Worm (Caenorhabditis elegans) whole organism, L1 larva: Measurements from ENCODE around the gene C09G9.3.

Experiments
- C04F5.9 ChIP-seq: sonication (generic microtip); optimal IDR thresholded peaks from 2 replicates; lab custom pipeline; 2016; ENCODE audit warnings: missing genetic modification characterization, missing compliant biosample characterization
- C16A3.4 ChIP-seq: fragments of 150-350 bp; optimal IDR thresholded peaks from 2 replicates; lab custom pipeline; 2014; ENCODE audit warnings: missing biosample characterization, missing genetic modification characterization
- F16B12.6 ChIP-seq: fragments of 150-350 bp; optimal IDR thresholded peaks from 2 replicates; lab custom pipeline; 2014; ENCODE audit warnings: missing biosample characterization, missing genetic modification characterization
- aha-1 ChIP-seq: fragments of 150-350 bp; optimal IDR thresholded peaks from 2 replicates; lab custom pipeline; 2014; ENCODE audit warnings: missing biosample characterization, missing genetic modification characterization
- alr-1 ChIP-seq: fragments of 200-800 bp; sonication (Bioruptor generic); optimal IDR thresholded peaks from 2 replicates; lab custom pipeline; 2018; ENCODE audit warnings: borderline replicate concordance, mild to moderate bottlenecking, missing genetic modification characterization, missing compliant biosample characterization
- aly-2 ChIP-seq: fragments of 150-350 bp; optimal IDR thresholded peaks from 2 replicates; lab custom pipeline; 2014; ENCODE audit warnings: missing biosample characterization, missing genetic modification characterization
- ama-1 ChIP-seq: fragments of 150-350 bp; optimal IDR thresholded peaks from 2 replicates; lab custom pipeline; 2014
- blmp-1 ChIP-seq: fragments of 150-350 bp; optimal IDR thresholded peaks from 2 replicates; lab custom pipeline; 2014; ENCODE audit warnings: missing biosample characterization, missing genetic modification characterization
- ceh-63 ChIP-seq: fragments of 200-800 bp; sonication (Bioruptor generic); optimal IDR thresholded peaks from 2 replicates; lab custom pipeline; 2018; ENCODE audit warnings: mild to moderate bottlenecking, missing genetic modification characterization, missing compliant biosample characterization
- ceh-90 ChIP-seq: sonication (generic microtip); optimal IDR thresholded peaks from 2 replicates; lab custom pipeline; 2016; ENCODE audit warnings: missing genetic modification characterization, missing compliant biosample characterization
- ces-1 ChIP-seq: fragments of 150-350 bp; optimal IDR thresholded peaks from 2 replicates; lab custom pipeline; 2014; ENCODE audit warnings: missing biosample characterization, missing genetic modification reagents, missing genetic modification characterization
- efl-1 ChIP-seq, 4 experiments: fragments of 150-350 bp; optimal IDR thresholded peaks in 3 of 4; peaks in 1 of 4; 1 replicate in 1 of 4; 2 replicates in 3 of 4; lab custom pipeline; 2014; ENCODE audit warnings: missing biosample characterization in 2 of 4, missing genetic modification characterization in 2 of 4, missing genetic modification reagents in 2 of 4
- egl-27 ChIP-seq, 2 experiments: fragments of 150-350 bp in 1 of 2; sonication (generic microtip); optimal IDR thresholded peaks; 3 replicates each; lab custom pipeline; 2017 to 2018; ENCODE audit warnings: missing biosample characterization in 2 of 2, missing genetic modification characterization in 2 of 2, missing genetic modification reagents in 2 of 2
- elt-2 ChIP-seq: sonication (generic microtip); optimal IDR thresholded peaks from 2 replicates; lab custom pipeline; 2016; ENCODE audit warnings: missing genetic modification characterization, mild to moderate bottlenecking, inconsistent platforms, missing compliant biosample characterization, missing genetic modification reagents
- ets-5 ChIP-seq: fragments of 200-800 bp; sonication (Bioruptor generic); IDR thresholded peaks from 2 replicates; pipeline ENCODE4 v1.3.6; 2022; ENCODE audit warnings: missing genetic modification characterization, missing compliant biosample characterization
- fkh-10 ChIP-seq: sonication (generic microtip); optimal IDR thresholded peaks from 2 replicates; lab custom pipeline; 2017; ENCODE audit warnings: missing biosample characterization, missing genetic modification reagents, missing genetic modification characterization
- fkh-4 ChIP-seq: sonication (generic microtip); optimal IDR thresholded peaks from 2 replicates; lab custom pipeline; 2016; ENCODE audit warnings: missing compliant biosample characterization, missing genetic modification characterization, borderline replicate concordance
- fkh-8 ChIP-seq: sonication (generic microtip); optimal IDR thresholded peaks from 2 replicates; lab custom pipeline; 2016; ENCODE audit warnings: mild to moderate bottlenecking, missing genetic modification characterization, missing compliant biosample characterization
- grh-1 ChIP-seq: fragments of 200-800 bp; sonication (Bioruptor generic); IDR thresholded peaks from 2 replicates; pipeline ENCODE4 v1.3.6; 2022; ENCODE audit warnings: missing genetic modification reagents, missing genetic modification characterization, missing compliant biosample characterization
- hlh-17 ChIP-seq: fragments of 200-800 bp; sonication (Bioruptor generic); optimal IDR thresholded peaks from 2 replicates; lab custom pipeline; 2018; ENCODE audit warnings: missing genetic modification characterization, mild to moderate bottlenecking, missing compliant biosample characterization, moderate library complexity, borderline replicate concordance
- hlh-4 ChIP-seq: sonication (generic microtip); optimal IDR thresholded peaks from 2 replicates; lab custom pipeline; 2016; ENCODE audit warnings: mild to moderate bottlenecking, missing genetic modification characterization, missing compliant biosample characterization
- jun-1 ChIP-seq: fragments of 150-350 bp; optimal IDR thresholded peaks from 2 replicates; lab custom pipeline; 2014; ENCODE audit warnings: missing biosample characterization, missing genetic modification reagents, missing genetic modification characterization
- lin-13 ChIP-seq: fragments of 150-350 bp; optimal IDR thresholded peaks from 2 replicates; lab custom pipeline; 2014; ENCODE audit warnings: missing biosample characterization, missing genetic modification reagents, missing genetic modification characterization
- lin-15B ChIP-seq: fragments of 150-350 bp; sonication (generic microtip); optimal IDR thresholded peaks from 3 replicates; lab custom pipeline; 2014; ENCODE audit warnings: missing biosample characterization, missing genetic modification characterization
- lir-3 ChIP-seq: sonication (generic microtip); optimal IDR thresholded peaks from 2 replicates; lab custom pipeline; 2016; ENCODE audit warnings: mild to moderate bottlenecking, missing genetic modification characterization, moderate library complexity, missing compliant biosample characterization; ENCODE audit not compliant: poor library complexity
- mdl-1 ChIP-seq, 2 experiments: fragments of 150-350 bp; optimal IDR thresholded peaks; 2 replicates each; lab custom pipeline; 2014 to 2017; ENCODE audit warnings: missing biosample characterization in 2 of 2, missing genetic modification characterization in 2 of 2, inconsistent platforms in 1 of 2
- mep-1 ChIP-seq: fragments of 150-350 bp; optimal IDR thresholded peaks from 2 replicates; lab custom pipeline; 2014; ENCODE audit warnings: missing biosample characterization, missing genetic modification characterization
- nhr-19 ChIP-seq: fragments of 200-800 bp; sonication (Bioruptor generic); conservative IDR thresholded peaks from 2 replicates; pipeline ENCODE4 v1.3.6; 2022; ENCODE audit warnings: missing genetic modification characterization, missing compliant biosample characterization
- nhr-20 ChIP-seq: sonication (generic microtip); optimal IDR thresholded peaks from 2 replicates; lab custom pipeline; 2016; ENCODE audit warnings: mild to moderate bottlenecking, missing genetic modification characterization, missing compliant biosample characterization
- nhr-28 ChIP-seq: fragments of 150-350 bp; optimal IDR thresholded peaks from 2 replicates; lab custom pipeline; 2014; ENCODE audit warnings: missing biosample characterization, missing genetic modification characterization
- nhr-71 ChIP-seq: sonication (generic microtip); optimal IDR thresholded peaks from 2 replicates; lab custom pipeline; 2016; ENCODE audit warnings: mild to moderate bottlenecking, missing genetic modification characterization, moderate library complexity, missing compliant biosample characterization
- nhr-76 ChIP-seq: sonication (generic microtip); optimal IDR thresholded peaks from 2 replicates; lab custom pipeline; 2017; ENCODE audit warnings: missing biosample characterization, missing genetic modification characterization
- nhr-77 ChIP-seq: fragments of 150-350 bp; optimal IDR thresholded peaks from 2 replicates; lab custom pipeline; 2014; ENCODE audit warnings: missing biosample characterization, missing genetic modification characterization
- pag-3 ChIP-seq: sonication (generic microtip); optimal IDR thresholded peaks from 2 replicates; lab custom pipeline; 2017; ENCODE audit warnings: missing genetic modification characterization, mild to moderate bottlenecking, missing compliant biosample characterization, antibody characterized with exemption, borderline replicate concordance; ENCODE audit not compliant: insufficient read depth
- pax-3 ChIP-seq: fragments of 200-800 bp; sonication (Bioruptor generic); optimal IDR thresholded peaks from 2 replicates; lab custom pipeline; 2018; ENCODE audit warnings: mild to moderate bottlenecking, missing genetic modification characterization, moderate library complexity, missing compliant biosample characterization
- rnt-1 ChIP-seq: sonication (generic microtip); optimal IDR thresholded peaks from 2 replicates; lab custom pipeline; 2016; ENCODE audit warnings: mild to moderate bottlenecking, missing genetic modification characterization, moderate library complexity, missing compliant biosample characterization
- snpc-4 ChIP-seq: fragments of 150-350 bp; optimal IDR thresholded peaks from 2 replicates; lab custom pipeline; 2014; ENCODE audit warnings: missing biosample characterization, missing genetic modification characterization
- snu-23 ChIP-seq: sonication (generic microtip); optimal IDR thresholded peaks from 2 replicates; lab custom pipeline; 2016; ENCODE audit warnings: missing genetic modification characterization, missing compliant biosample characterization
- sox-4 ChIP-seq: sonication (generic microtip); optimal IDR thresholded peaks from 2 replicates; lab custom pipeline; 2016; ENCODE audit warnings: missing genetic modification characterization, missing compliant biosample characterization
- swsn-7 ChIP-seq: sonication (generic microtip); optimal IDR thresholded peaks from 2 replicates; lab custom pipeline; 2016; ENCODE audit warnings: missing genetic modification characterization, missing compliant biosample characterization
- tlp-1 ChIP-seq: fragments of 150-350 bp; optimal IDR thresholded peaks from 2 replicates; lab custom pipeline; 2014; ENCODE audit warnings: missing biosample characterization, missing genetic modification characterization
- unc-130 ChIP-seq: fragments of 150-350 bp; optimal IDR thresholded peaks from 2 replicates; lab custom pipeline; 2017; ENCODE audit warnings: missing biosample characterization, missing genetic modification characterization, inconsistent platforms
- unc-30 ChIP-seq: sonication (generic microtip); optimal IDR thresholded peaks from 2 replicates; lab custom pipeline; 2017; ENCODE audit warnings: missing biosample characterization, missing genetic modification characterization
- unc-62 ChIP-seq: fragments of 150-350 bp; optimal IDR thresholded peaks from 2 replicates; lab custom pipeline; 2014; ENCODE audit warnings: missing biosample characterization, missing genetic modification reagents, missing genetic modification characterization
- unc-98 ChIP-seq: fragments of 200-800 bp; sonication (Bioruptor generic); IDR thresholded peaks from 2 replicates; pipeline ENCODE4 v1.3.6; 2022; ENCODE audit warnings: missing genetic modification characterization, missing compliant biosample characterization
- vab-15 ChIP-seq: sonication (generic microtip); optimal IDR thresholded peaks from 2 replicates; lab custom pipeline; 2017; ENCODE audit warnings: missing genotype, mild to moderate bottlenecking, missing genetic modification characterization, missing compliant biosample characterization
- xbp-1 ChIP-seq: sonication (generic microtip); optimal IDR thresholded peaks from 2 replicates; lab custom pipeline; 2016; ENCODE audit warnings: missing genetic modification characterization, missing compliant biosample characterization
- zag-1 ChIP-seq: fragments of 150-350 bp; optimal IDR thresholded peaks from 2 replicates; lab custom pipeline; 2014; ENCODE audit warnings: missing biosample characterization, missing genetic modification characterization
- zip-4 ChIP-seq: fragments of 200-800 bp; sonication (Bioruptor generic); optimal IDR thresholded peaks from 2 replicates; lab custom pipeline; 2018; ENCODE audit warnings: mild to moderate bottlenecking, missing genetic modification characterization, moderate library complexity, missing compliant biosample characterization

Gene C09G9.3

ce11 chrIV:8893746-8894145 lies 20.9 kb upstream of the C09G9.3 start, which contains the start of gene rad-54.L2 (continued):
- TF ChIP-seq nhr-76 (tag; lab: Kevin White, UChicago) (no peak), sox-4 (tag; lab: Kevin White, UChicago) (no peak), pax-3 (tag; lab: Kevin White, UChicago) (no peak), fkh-8 (tag; lab: Kevin White, UChicago) (peak; percentile 79), grh-1 (no peak), xbp-1 (tag; lab: Kevin White, UChicago) (peak; percentile 8), rnt-1 (tag; lab: Kevin White, UChicago) (no peak), efl-1 (optimal IDR thresholded peaks at IDR 0.05; lab: Kevin White, UChicago) (peak; percentile 54 to 65), efl-1 (GFP tag; optimal IDR thresholded peaks at IDR 0.05 in 1 of 2; lab: Kevin White, UChicago) (peak; percentile 65 to 93), vab-15 (tag; lab: Kevin White, UChicago) (no peak), snpc-4 (tag; lab: Kevin White, UChicago) (peak; percentile 19), lir-3 (tag; lab: Kevin White, UChicago) (no peak), ceh-63 (no peak), blmp-1 (peak; percentile 17), fkh-4 (no peak), ceh-90 (tag; lab: Kevin White, UChicago) (no peak), nhr-77 (tag; lab: Kevin White, UChicago) (peak; percentile 10), nhr-28 (tag; lab: Kevin White, UChicago) (no peak), ets-5 (GFP tag; lab: Robert Waterston, UW) (no peak), aly-2 (tag; lab: Kevin White, UChicago) (no peak), unc-30 (tag; lab: Kevin White, UChicago) (no peak), ces-1 (GFP tag; lab: Kevin White, UChicago) (no peak), hlh-17 (no peak), nhr-19 (no peak), nhr-71 (peak; percentile 58), egl-27 (tag; optimal IDR thresholded peaks at IDR 0.05; lab: Kevin White, UChicago) (no peak), ama-1 (lab: Kevin White, UChicago) (no peak), aha-1 (no peak), elt-2 (tag; lab: Kevin White, UChicago) (no peak), zip-4 (GFP tag; lab: Kevin White, UChicago) (peak; percentile 39), alr-1 (tag; lab: Kevin White, UChicago) (no peak)

- TF ChIP-seq pax-3 (tag; lab: Kevin White, UChicago) (no peak), sox-4 (tag; lab: Kevin White, UChicago) (no peak), hlh-4 (tag; lab: Kevin White, UChicago) (no peak), C04F5.9 (no peak), jun-1 (tag; lab: Kevin White, UChicago) (no peak), fkh-4 (no peak), lin-15B (no peak), unc-62 (no peak), lir-3 (tag; lab: Kevin White, UChicago) (no peak), nhr-20 (no peak), swsn-7 (tag; lab: Kevin White, UChicago) (no peak), tlp-1 (tag; lab: Kevin White, UChicago) (no peak), alr-1 (tag; lab: Kevin White, UChicago) (no peak)
Observed at ce11 chrIV:8892558-8892957, 19.7 kb upstream of the C09G9.3 start, which contains the start of gene C27B7.2. Gene C27B7.2, plus strand, starts transcription at chrIV:8892858.

- TF ChIP-seq C16A3.4 (tag; lab: Kevin White, UChicago) (peak; percentile 76), F16B12.6 (tag; lab: Kevin White, UChicago) (peak; percentile 52), pag-3 (tag; lab: Kevin White, UChicago) (no peak), aly-2 (tag; lab: Kevin White, UChicago) (peak; percentile 41), sox-4 (tag; lab: Kevin White, UChicago) (peak; percentile 4), nhr-19 (peak; percentile 75), unc-30 (tag; lab: Kevin White, UChicago) (no peak), unc-98 (GFP tag; lab: Robert Waterston, UW) (no peak), fkh-10 (peak; percentile 30), swsn-7 (tag; lab: Kevin White, UChicago) (peak; percentile 81), snu-23 (GFP tag; lab: Kevin White, UChicago) (peak; percentile 78), mep-1 (tag; lab: Kevin White, UChicago) (peak; percentile 92), efl-1 (optimal IDR thresholded peaks at IDR 0.05; lab: Kevin White, UChicago) (peak; percentile 81 to 89), efl-1 (GFP tag; optimal IDR thresholded peaks at IDR 0.05 in 1 of 2; lab: Kevin White, UChicago) (peak; percentile 86 to 99), unc-130 (peak; percentile 37), mdl-1 (tag; optimal IDR thresholded peaks at IDR 0.05; lab: Kevin White, UChicago) (peak in 1 of 2 experiments; percentile 48), zag-1 (tag; lab: Kevin White, UChicago) (no peak), rnt-1 (tag; lab: Kevin White, UChicago) (peak; percentile 84), xbp-1 (tag; lab: Kevin White, UChicago) (peak; percentile 80), lin-13 (GFP tag; lab: Kevin White, UChicago) (peak; percentile 42), C04F5.9 (peak; percentile 14)
Observed at ce11 chrIV:8891131-8891530, 18.3 kb upstream of the C09G9.3 start, which contains the start of gene spr-2. Gene spr-2, plus strand, starts transcription at chrIV:8891462.
